Fruit fly (Drosophila melanogaster) whole organism, prepupa: ENCODE results near the gene GAPsec.
A peak's percentile ranks its signal among the peaks of the same experiment; 100 is the strongest.

Experiments
- CG10631 ChIP-seq: fragments of 200-800 bp; sonication (Bioruptor generic); optimal IDR thresholded peaks from 2 replicates; lab custom pipeline; 2016; ENCODE audit warnings: missing biosample characterization, missing genetic modification characterization
- CG11294 ChIP-seq: fragments of 200-800 bp; sonication (Bioruptor generic); IDR thresholded peaks from 2 replicates; pipeline ENCODE4 v1.3.6; 2022; ENCODE audit warnings: missing biosample characterization, missing genetic modification characterization
- CG11762 ChIP-seq: fragments of 200-800 bp; sonication (Bioruptor generic); optimal IDR thresholded peaks from 3 replicates; lab custom pipeline; 2016; ENCODE audit warnings: missing biosample characterization, missing genetic modification characterization; ENCODE audit not compliant: insufficient read depth
- CG16779 ChIP-seq: fragments of 200-800 bp; sonication (Bioruptor generic); optimal IDR thresholded peaks from 3 replicates; lab custom pipeline; 2017; ENCODE audit warnings: missing biosample characterization, mild to moderate bottlenecking, missing genetic modification characterization
- CG6808 ChIP-seq: fragments of 200-800 bp; sonication (Bioruptor generic); optimal IDR thresholded peaks from 3 replicates; lab custom pipeline; 2017; ENCODE audit warnings: missing biosample characterization, missing genetic modification characterization, mild to moderate bottlenecking, moderate library complexity, missing genetic modification reagents
- Eip93F ChIP-seq: fragments of 200-800 bp; sonication (Bioruptor generic); optimal IDR thresholded peaks from 2 replicates; lab custom pipeline; 2016; ENCODE audit warnings: missing biosample characterization, mild to moderate bottlenecking, missing genetic modification characterization
- Ets96B ChIP-seq: fragments of 200-800 bp; optimal IDR thresholded peaks from 2 replicates; lab custom pipeline; 2019; ENCODE audit warnings: missing biosample characterization, mild to moderate bottlenecking, missing genetic modification characterization, moderate library complexity
- Met ChIP-seq: fragments of 200-800 bp; sonication (Bioruptor generic); optimal IDR thresholded peaks from 3 replicates; lab custom pipeline; 2016; ENCODE audit warnings: missing biosample characterization, missing genetic modification characterization
- OdsH ChIP-seq: fragments of 200-800 bp; sonication (Bioruptor generic); optimal IDR thresholded peaks from 3 replicates; lab custom pipeline; 2016; ENCODE audit warnings: missing biosample characterization, missing genetic modification characterization
- Sox14 ChIP-seq: fragments of 200-800 bp; sonication (Bioruptor generic); optimal IDR thresholded peaks from 3 replicates; lab custom pipeline; 2016; ENCODE audit warnings: missing biosample characterization, missing genetic modification characterization
- dac ChIP-seq: fragments of 200-800 bp; sonication (Bioruptor generic); optimal IDR thresholded peaks from 2 replicates; lab custom pipeline; 2017; ENCODE audit warnings: missing biosample characterization, mild to moderate bottlenecking, missing genetic modification characterization
- fd85E ChIP-seq: fragments of 200-800 bp; sonication (Bioruptor generic); optimal IDR thresholded peaks from 3 replicates; lab custom pipeline; 2016; ENCODE audit warnings: missing biosample characterization, missing genetic modification characterization
- lz ChIP-seq: fragments of 200-800 bp; sonication (Bioruptor generic); optimal IDR thresholded peaks from 3 replicates; lab custom pipeline; 2016; ENCODE audit warnings: missing biosample characterization, missing genetic modification characterization
- vri ChIP-seq: fragments of 200-800 bp; sonication (Bioruptor generic); optimal IDR thresholded peaks from 3 replicates; lab custom pipeline; 2016; ENCODE audit warnings: missing biosample characterization, mild to moderate bottlenecking, missing genetic modification characterization

- TF ChIP-seq CG11762 (GFP tag; lab: Kevin White, UChicago) (no peak), Met (GFP tag; lab: Kevin White, UChicago) (peak; percentile 14), CG10631 (peak; percentile 43), lz (GFP tag; lab: Kevin White, UChicago) (peak; percentile 8), CG11294 (GFP tag; lab: Robert Waterston, UW) (no peak), Sox14 (GFP tag; lab: Kevin White, UChicago) (peak; percentile 22), Eip93F (no peak), CG16779 (tag; lab: Kevin White, UChicago) (no peak), Ets96B (tag; lab: Kevin White, UChicago) (peak; percentile 55), OdsH (GFP tag; lab: Kevin White, UChicago) (peak; percentile 26), dac (GFP tag; lab: Kevin White, UChicago) (no peak), CG6808 (GFP tag; lab: Kevin White, UChicago) (peak; percentile 22), vri (GFP tag; lab: Kevin White, UChicago) (no peak), fd85E (GFP tag; lab: Kevin White, UChicago) (no peak)
Observed at dm6 chr3L:8607449-8607848, 16.3 kb downstream of the GAPsec start.
